Fruit fly (Drosophila melanogaster): ENCODE data around the gene orb2.

DNA sequence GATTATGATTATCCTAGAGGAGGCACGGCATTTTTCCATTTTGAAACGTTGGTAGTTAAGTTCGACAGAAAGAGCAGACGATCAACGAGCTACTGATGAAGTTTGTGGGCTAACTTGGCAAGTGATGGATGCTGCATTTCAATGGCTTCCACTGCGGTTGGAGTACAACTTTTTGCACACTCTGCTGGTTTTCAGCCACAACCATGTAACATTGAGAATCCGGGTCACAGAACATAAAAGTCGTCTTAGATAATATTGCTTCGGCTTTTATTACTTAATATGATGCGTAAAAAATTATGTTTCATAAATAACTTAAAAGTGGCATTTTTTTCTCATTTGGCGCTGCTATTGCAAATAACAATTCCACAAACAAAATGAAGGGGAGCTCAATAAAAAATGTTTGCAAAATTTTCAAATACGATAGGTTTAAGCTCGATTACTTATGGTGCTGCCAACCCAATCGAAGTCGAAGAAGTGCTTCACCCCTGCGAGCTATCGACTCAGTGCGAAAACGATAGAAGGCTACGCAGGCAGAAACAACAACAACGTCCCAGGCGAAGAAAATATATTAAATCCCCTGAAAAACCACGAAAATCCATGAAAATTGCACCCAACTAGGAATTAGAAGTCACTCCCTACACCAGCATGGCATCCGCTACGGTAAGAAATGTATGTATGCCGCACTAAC lies 12.2 kb upstream of the orb2 start, which contains the start of the genes CG5653 and CG5021:
- TF ChIP-seq Hr38 (GFP tag; optimal IDR thresholded peaks at IDR 0.05) (no peak), Eip78C (GFP tag) (no peak), Blimp-1 (GFP tag; optimal IDR thresholded peaks at IDR 0.05) (no peak)

Measured in whole organism, prepupa.